Fruit fly (Drosophila melanogaster) whole organism, embryonic: ENCODE results near the gene Cyp4ac3.

Experiments used
- Abd-B ChIP-seq: fragments of 200-800 bp; sonication (Bioruptor generic); optimal IDR thresholded peaks from 2 replicates; lab custom pipeline; 2018; ENCODE audit warnings: missing biosample characterization, mild to moderate bottlenecking, missing genetic modification characterization, moderate library complexity
- Ada2b ChIP-seq: fragments of 200-800 bp; sonication (Bioruptor generic); IDR thresholded peaks from 2 replicates; pipeline ENCODE4 v1.3.6; 2022; ENCODE audit warnings: missing biosample characterization, missing genetic modification characterization
- CG1024 ChIP-seq: fragments of 200-800 bp; sonication (Bioruptor generic); IDR thresholded peaks from 2 replicates; pipeline ENCODE4 v1.3.6; 2022; ENCODE audit warnings: missing biosample characterization, missing genetic modification characterization
- CG11093 ChIP-seq: fragments of 200-800 bp; sonication (Bioruptor generic); IDR thresholded peaks from 3 replicates; pipeline ENCODE4 v1.3.6; 2022; ENCODE audit warnings: missing biosample characterization, missing genetic modification characterization
- CG11247 ChIP-seq: fragments of 200-800 bp; sonication (Bioruptor generic); IDR thresholded peaks from 2 replicates; pipeline ENCODE4 v1.3.6; 2022; ENCODE audit warnings: missing biosample characterization, missing genetic modification characterization
- CG13424 ChIP-seq: fragments of 200-800 bp; sonication (Bioruptor generic); optimal IDR thresholded peaks from 2 replicates; lab custom pipeline; 2019; ENCODE audit warnings: missing biosample characterization, mild to moderate bottlenecking, missing genetic modification characterization, moderate library complexity
- CG14710 ChIP-seq: fragments of 200-800 bp; sonication (Bioruptor generic); optimal IDR thresholded peaks from 3 replicates; lab custom pipeline; 2019; ENCODE audit warnings: missing biosample characterization, mild to moderate bottlenecking, missing genetic modification characterization, moderate library complexity
- CG15011 ChIP-seq: fragments of 200-800 bp; sonication (Bioruptor generic); optimal IDR thresholded peaks from 3 replicates; lab custom pipeline; 2018; ENCODE audit warnings: missing biosample characterization, mild to moderate bottlenecking, missing genetic modification characterization
- CG1603 ChIP-seq: fragments of 200-800 bp; sonication (Bioruptor generic); optimal IDR thresholded peaks from 2 replicates; lab custom pipeline; 2019; ENCODE audit warnings: missing biosample characterization, mild to moderate bottlenecking, missing genetic modification characterization, moderate library complexity
- CG16815 ChIP-seq: fragments of 200-800 bp; sonication (Bioruptor generic); optimal IDR thresholded peaks from 3 replicates; lab custom pipeline; 2017; ENCODE audit warnings: missing biosample characterization, mild to moderate bottlenecking, missing genetic modification characterization
- CG17568 ChIP-seq: fragments of 200-800 bp; sonication (Bioruptor generic); optimal IDR thresholded peaks from 2 replicates; lab custom pipeline; 2018; ENCODE audit warnings: missing biosample characterization, mild to moderate bottlenecking, missing genetic modification characterization, moderate library complexity
- CG30020 ChIP-seq: fragments of 200-800 bp; optimal IDR thresholded peaks from 2 replicates; lab custom pipeline; 2019; ENCODE audit warnings: missing biosample characterization, mild to moderate bottlenecking, missing genetic modification characterization, moderate library complexity
- CG30431 ChIP-seq: fragments of 200-800 bp; sonication (Bioruptor generic); optimal IDR thresholded peaks from 2 replicates; lab custom pipeline; 2017; ENCODE audit warnings: missing biosample characterization, missing genetic modification characterization
- CG34376 ChIP-seq: fragments of 200-800 bp; sonication (Bioruptor generic); optimal IDR thresholded peaks from 2 replicates; lab custom pipeline; 2018; ENCODE audit warnings: missing biosample characterization, mild to moderate bottlenecking, missing genetic modification characterization
- CG4360 ChIP-seq: fragments of 200-800 bp; sonication (Bioruptor generic); IDR thresholded peaks from 2 replicates; pipeline ENCODE4 v1.3.6; 2022; ENCODE audit warnings: missing biosample characterization, missing genetic modification characterization
- CG4424 ChIP-seq: fragments of 200-800 bp; sonication (Bioruptor generic); optimal IDR thresholded peaks from 3 replicates; lab custom pipeline; 2016; ENCODE audit warnings: missing biosample characterization, missing genetic modification characterization
- CG4730 ChIP-seq: fragments of 200-800 bp; sonication (Bioruptor generic); IDR thresholded peaks from 2 replicates; pipeline ENCODE4 v1.3.6; 2022; ENCODE audit warnings: missing biosample characterization, missing genetic modification characterization
- CG8359 ChIP-seq: fragments of 200-800 bp; sonication (Bioruptor generic); optimal IDR thresholded peaks from 2 replicates; lab custom pipeline; 2017; ENCODE audit warnings: missing biosample characterization, mild to moderate bottlenecking, missing genetic modification characterization, borderline replicate concordance
- Dip2 ChIP-seq: fragments of 200-800 bp; sonication (Bioruptor generic); IDR thresholded peaks from 2 replicates; pipeline ENCODE4 v1.3.6; 2022; ENCODE audit warnings: missing biosample characterization, missing genetic modification characterization
- Dip3 ChIP-seq: fragments of 200-800 bp; sonication (Bioruptor generic); optimal IDR thresholded peaks from 3 replicates; lab custom pipeline; 2016; ENCODE audit warnings: missing biosample characterization, missing genetic modification characterization
- E2f1 ChIP-seq: fragments of 200-800 bp; sonication (Bioruptor generic); IDR thresholded peaks from 2 replicates; pipeline ENCODE4 v1.3.6; 2022; ENCODE audit warnings: missing biosample characterization, missing genetic modification characterization
- E2f2 ChIP-seq: fragments of 200-800 bp; sonication (Bioruptor generic); IDR thresholded peaks from 2 replicates; pipeline ENCODE4 v1.3.6; 2022; ENCODE audit warnings: missing biosample characterization, missing genetic modification characterization
- ERR ChIP-seq: fragments of 200-800 bp; sonication (Bioruptor generic); optimal IDR thresholded peaks from 2 replicates; lab custom pipeline; 2016; ENCODE audit warnings: missing biosample characterization, missing genetic modification characterization
- Ets65A ChIP-seq: fragments of 200-800 bp; sonication (Bioruptor generic); peaks from one replicate; lab custom pipeline; 2016; ENCODE audit warnings: missing biosample characterization, missing genetic modification characterization
- Hr78 ChIP-seq, 2 experiments: fragments of 200-800 bp in 1 of 2; fragments of >200 bp in 1 of 2; sonication (Bioruptor generic) in 1 of 2; optimal IDR thresholded peaks; 2 replicates each; lab custom pipeline; 2017 to 2019; ENCODE audit warnings: missing biosample characterization in 2 of 2, missing genetic modification characterization in 2 of 2, mild to moderate bottlenecking in 1 of 2, moderate library complexity in 1 of 2
- MTF-1 ChIP-seq: fragments of 200-800 bp; sonication (Bioruptor generic); optimal IDR thresholded peaks from 2 replicates; lab custom pipeline; 2018; ENCODE audit warnings: missing biosample characterization, mild to moderate bottlenecking, missing genetic modification characterization, borderline replicate concordance
- PHDP ChIP-seq: fragments of 200-800 bp; sonication (Bioruptor generic); optimal IDR thresholded peaks from 3 replicates; lab custom pipeline; 2018; ENCODE audit warnings: missing biosample characterization, mild to moderate bottlenecking, missing genetic modification characterization, moderate library complexity
- Pdp1 ChIP-seq, 2 experiments: fragments of 200-800 bp; sonication (Bioruptor generic); optimal IDR thresholded peaks; 3 replicates each; lab custom pipeline; 2016; ENCODE audit warnings: missing biosample characterization in 2 of 2, missing genetic modification characterization in 2 of 2, mild to moderate bottlenecking in 1 of 2, moderate library complexity in 1 of 2
- Six4 ChIP-seq: fragments of 200-800 bp; sonication (Bioruptor generic); optimal IDR thresholded peaks from 2 replicates; lab custom pipeline; 2016; ENCODE audit warnings: missing biosample characterization, missing genetic modification characterization
- Trl ChIP-seq, 3 experiments: fragments of >200 bp in 2 of 3; fragments of 200-800 bp in 1 of 3; sonication (Bioruptor generic) in 1 of 3; optimal IDR thresholded peaks; 2 replicates in 1 of 3; 3 replicates in 2 of 3; lab custom pipeline; 2016 to 2017; ENCODE audit warnings: missing biosample characterization in 1 of 3, missing genetic modification characterization in 1 of 3
- Xbp1 ChIP-seq: fragments of 200-800 bp; sonication (Bioruptor generic); optimal IDR thresholded peaks from 3 replicates; lab custom pipeline; 2016; ENCODE audit warnings: missing biosample characterization, mild to moderate bottlenecking, missing genetic modification characterization
- Xrp1 ChIP-seq: fragments of 200-800 bp; sonication (Bioruptor generic); IDR thresholded peaks from 2 replicates; pipeline ENCODE4 v1.3.6; 2022; ENCODE audit warnings: missing biosample characterization, missing genetic modification characterization
- YL-1 ChIP-seq: fragments of 200-800 bp; sonication (Bioruptor generic); optimal IDR thresholded peaks from 3 replicates; lab custom pipeline; 2017; ENCODE audit warnings: missing biosample characterization, mild to moderate bottlenecking, missing genetic modification characterization
- abd-A ChIP-seq: fragments of 200-800 bp; sonication (Bioruptor generic); optimal IDR thresholded peaks from 3 replicates; lab custom pipeline; 2019; ENCODE audit warnings: missing biosample characterization, mild to moderate bottlenecking, missing genetic modification characterization, moderate library complexity
- bab2 ChIP-seq: fragments of 200-800 bp; sonication (Bioruptor generic); optimal IDR thresholded peaks from 2 replicates; lab custom pipeline; 2016; ENCODE audit warnings: missing biosample characterization, missing genetic modification characterization
- cad ChIP-seq: fragments of >200 bp; optimal IDR thresholded peaks from 2 replicates; lab custom pipeline; 2017; ENCODE audit warnings: missing biosample characterization, missing genetic modification characterization
- cwo ChIP-seq: fragments of 200-800 bp; sonication (Bioruptor generic); optimal IDR thresholded peaks from 3 replicates; lab custom pipeline; 2017; ENCODE audit warnings: missing biosample characterization, missing genetic modification characterization, mild to moderate bottlenecking, moderate library complexity, missing genetic modification reagents
- dpn ChIP-seq, 2 experiments: fragments of 200-800 bp; sonication (Bioruptor generic); optimal IDR thresholded peaks; 3 replicates each; lab custom pipeline; 2016; ENCODE audit warnings: missing biosample characterization in 2 of 2, missing genetic modification characterization in 2 of 2
- fu2 ChIP-seq: fragments of 200-800 bp; sonication (Bioruptor generic); optimal IDR thresholded peaks from 2 replicates; lab custom pipeline; 2016; ENCODE audit warnings: missing biosample characterization, missing genetic modification characterization
- ind ChIP-seq: fragments of 200-800 bp; sonication (Bioruptor generic); optimal IDR thresholded peaks from 3 replicates; lab custom pipeline; 2016; ENCODE audit warnings: missing biosample characterization, missing genetic modification characterization
- ken ChIP-seq: fragments of 200-800 bp; sonication (Bioruptor generic); IDR thresholded peaks from 3 replicates; pipeline ENCODE4 v1.3.6; 2022; ENCODE audit warnings: missing biosample characterization, missing genetic modification characterization
- klu ChIP-seq: fragments of 200-800 bp; sonication (Bioruptor generic); IDR thresholded peaks from 2 replicates; pipeline ENCODE4 v1.3.6; 2022; ENCODE audit warnings: missing biosample characterization, missing genetic modification characterization
- oc ChIP-seq: fragments of 200-800 bp; sonication (Bioruptor generic); optimal IDR thresholded peaks from 2 replicates; lab custom pipeline; 2018; ENCODE audit warnings: missing biosample characterization, mild to moderate bottlenecking, missing genetic modification characterization, moderate library complexity
- odd ChIP-seq: fragments of 200-800 bp; sonication (Bioruptor generic); optimal IDR thresholded peaks from 2 replicates; lab custom pipeline; 2017; ENCODE audit warnings: missing biosample characterization, mild to moderate bottlenecking, missing genetic modification characterization
- pfk ChIP-seq: fragments of 200-800 bp; sonication (Bioruptor generic); optimal IDR thresholded peaks from 2 replicates; lab custom pipeline; 2018; ENCODE audit warnings: missing biosample characterization, mild to moderate bottlenecking, missing genetic modification characterization, moderate library complexity
- stc ChIP-seq: fragments of 200-800 bp; sonication (Bioruptor generic); IDR thresholded peaks from 2 replicates; pipeline ENCODE4 v1.3.6; 2022; ENCODE audit warnings: missing biosample characterization, missing genetic modification characterization
- stwl ChIP-seq: fragments of 200-800 bp; sonication (Bioruptor generic); optimal IDR thresholded peaks from 3 replicates; lab custom pipeline; 2018; ENCODE audit warnings: missing biosample characterization, mild to moderate bottlenecking, missing genetic modification characterization, moderate library complexity
- tap ChIP-seq: fragments of 200-800 bp; optimal IDR thresholded peaks from 3 replicates; lab custom pipeline; 2019; ENCODE audit warnings: missing biosample characterization, mild to moderate bottlenecking, missing genetic modification characterization, moderate library complexity

The Cyp4ac3 gene

DNA sequence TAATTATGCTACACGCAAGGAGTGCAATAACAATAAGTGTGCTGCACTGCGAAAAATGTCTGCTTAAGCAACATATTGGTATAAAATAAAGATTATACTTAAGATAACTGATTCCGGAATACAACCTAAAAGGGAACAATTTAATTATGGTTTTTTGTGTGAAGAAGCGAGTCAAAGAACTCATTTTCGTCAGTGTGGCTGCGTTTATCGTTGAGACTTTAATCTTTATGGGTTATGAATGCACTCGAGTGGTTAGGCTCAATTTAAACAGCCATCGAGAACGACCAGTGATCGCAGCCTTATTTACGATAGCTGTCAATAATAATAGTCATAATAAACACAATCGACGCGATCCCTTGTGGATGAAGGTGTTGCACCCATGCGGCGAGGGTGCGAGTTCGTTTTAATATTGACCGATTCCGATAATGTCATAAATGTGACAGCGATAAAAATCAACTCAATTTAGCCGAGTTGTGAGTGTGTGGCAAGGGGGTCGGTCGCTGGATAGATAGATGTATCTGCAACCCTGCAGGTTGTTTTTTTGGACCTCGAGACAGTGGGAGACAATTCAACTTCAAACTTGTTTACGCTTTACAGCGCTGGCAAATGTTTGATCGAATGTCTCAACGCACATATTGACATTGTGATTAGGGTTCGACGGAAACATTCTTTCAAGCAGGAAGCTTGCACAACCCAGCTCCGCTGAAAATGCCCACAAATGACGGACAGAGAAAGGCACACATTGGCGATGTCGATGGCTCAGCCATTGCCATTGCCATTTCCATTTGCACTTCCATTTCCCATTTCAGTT lies 12.1 kb upstream of the Cyp4ac3 start (continued):
- TF ChIP-seq CG30020 (tag; lab: Kevin White, UChicago) (peak; percentile 14), dpn (GFP tag; optimal IDR thresholded peaks at IDR 0.05; lab: Kevin White, UChicago) (peak; percentile 15 to 21), Trl (optimal IDR thresholded peaks at IDR 0.05; lab: Kevin White, UChicago) (no peak), Trl (GFP tag; optimal IDR thresholded peaks at IDR 0.05; lab: Kevin White, UChicago) (peak; percentile 48), YL-1 (GFP tag; lab: Kevin White, UChicago) (peak; percentile 49), Abd-B (GFP tag; lab: Kevin White, UChicago) (peak; percentile 38), Xbp1 (peak; percentile 32), CG4730 (GFP tag; lab: Robert Waterston, UW) (0 out of 2 replicates have a peak, but pooled peaks have one; percentile 38), Xrp1 (GFP tag; lab: Robert Waterston, UW) (peak; percentile 85), odd (peak; percentile 25), bab2 (GFP tag; lab: Kevin White, UChicago) (peak; percentile 37), stc (GFP tag; lab: Robert Waterston, UW) (peak; percentile 21; the same call in 1 of the 2 replicates), Hr78 (GFP tag; optimal IDR thresholded peaks at IDR 0.05; lab: Kevin White, UChicago) (peak in 1 of 2 experiments; percentile 70), stwl (tag; lab: Kevin White, UChicago) (peak; percentile 25), CG13424 (tag; lab: Kevin White, UChicago) (peak; percentile 34), CG11093 (GFP tag; lab: Robert Waterston, UW) (no peak; the same call in 2 of the 3 replicates), E2f1 (GFP tag; lab: Robert Waterston, UW) (no peak; the same call in 1 of the 2 replicates), ken (GFP tag; lab: Robert Waterston, UW) (0 out of 3 replicates have a peak, but pooled peaks have one; percentile 38), E2f2 (GFP tag; lab: Robert Waterston, UW) (0 out of 2 replicates have a peak, but pooled peaks have one; percentile 14), CG8359 (GFP tag; lab: Kevin White, UChicago) (peak; percentile 54), abd-A (tag; lab: Kevin White, UChicago) (peak; percentile 29), cwo (GFP tag; lab: Kevin White, UChicago) (no peak), Dip2 (GFP tag; lab: Robert Waterston, UW) (no peak), CG15011 (peak; percentile 19), MTF-1 (GFP tag; lab: Kevin White, UChicago) (peak; percentile 68), CG16815 (GFP tag; lab: Kevin White, UChicago) (no peak), CG4360 (GFP tag; lab: Robert Waterston, UW) (0 out of 2 replicates have a peak, but pooled peaks have one; percentile 46), CG4424 (GFP tag; lab: Kevin White, UChicago) (peak; percentile 39), Ada2b (GFP tag; lab: Robert Waterston, UW) (peak; percentile 21; the same call in 1 of the 2 replicates), CG1603 (tag; lab: Kevin White, UChicago) (peak; percentile 69), ind (GFP tag; lab: Kevin White, UChicago) (no peak), fu2 (GFP tag; lab: Kevin White, UChicago) (no peak), ERR (GFP tag; lab: Kevin White, UChicago) (no peak), CG30431 (GFP tag; lab: Kevin White, UChicago) (peak; percentile 5), CG17568 (GFP tag; lab: Kevin White, UChicago) (peak; percentile 64), klu (GFP tag; lab: Robert Waterston, UW) (no peak), Dip3 (GFP tag; lab: Kevin White, UChicago) (no peak), CG1024 (GFP tag; lab: Robert Waterston, UW) (peak; percentile 53; the same call in 1 of the 2 replicates), Six4 (GFP tag; lab: Kevin White, UChicago) (no peak), CG11247 (GFP tag; lab: Robert Waterston, UW) (no peak), CG14710 (tag; lab: Kevin White, UChicago) (peak; percentile 65), cad (GFP tag; lab: Kevin White, UChicago) (peak; percentile 53), CG34376 (peak; percentile 13), Pdp1 (GFP tag; optimal IDR thresholded peaks at IDR 0.05; lab: Kevin White, UChicago) (peak; percentile 18 to 55), PHDP (tag; lab: Kevin White, UChicago) (peak; percentile 13), tap (tag; lab: Kevin White, UChicago) (peak; percentile 23), Ets65A (GFP tag; lab: Kevin White, UChicago) (peak; percentile 74), pfk (GFP tag; lab: Kevin White, UChicago) (peak; percentile 23), oc (no peak)
